Worm (Caenorhabditis elegans): Measurements from ENCODE around the gene ZK218.11.

- TF ChIP-seq nhr-11 (tag; optimal IDR thresholded peaks at IDR 0.05) (no peak), nhr-237 (tag; optimal IDR thresholded peaks at IDR 0.05) (no peak), dpl-1 (GFP tag; optimal IDR thresholded peaks at IDR 0.05) (no peak), aly-2 (tag; optimal IDR thresholded peaks at IDR 0.05) (no peak), ceh-63 (GFP tag; optimal IDR thresholded peaks at IDR 0.05) (no peak), nhr-28 (tag; optimal IDR thresholded peaks at IDR 0.05) (no peak), lin-35 (GFP tag; optimal IDR thresholded peaks at IDR 0.05) (no peak), skn-1 (tag; optimal IDR thresholded peaks at IDR 0.05) (no peak), sox-4 (tag; optimal IDR thresholded peaks at IDR 0.05) (no peak), egl-13 (tag; optimal IDR thresholded peaks at IDR 0.05) (no peak)
Measured at ce11 chrV:17068839-17069238, 39.4 kb downstream of the ZK218.11 start, which contains the start of gene T05E12.8.
